Fruit fly (Drosophila melanogaster) whole organism, embryonic: ENCODE data around the gene SpdS.

Experiments
- Bgb ChIP-seq: fragments of 200-800 bp; sonication (Bioruptor generic); IDR thresholded peaks from 2 replicates; pipeline ENCODE4 v1.3.6; 2022; ENCODE audit warnings: missing biosample characterization, missing genetic modification characterization; ENCODE audit not compliant: partially characterized antibody
- CG10209 ChIP-seq: fragments of 200-800 bp; sonication (Bioruptor generic); optimal IDR thresholded peaks from 3 replicates; lab custom pipeline; 2017; ENCODE audit warnings: missing biosample characterization, mild to moderate bottlenecking, missing genetic modification characterization, missing genetic modification reagents
- CG10431 ChIP-seq: fragments of 200-800 bp; sonication (Bioruptor generic); optimal IDR thresholded peaks from 3 replicates; lab custom pipeline; 2018; ENCODE audit warnings: missing biosample characterization, mild to moderate bottlenecking, missing genetic modification characterization
- CG11085 ChIP-seq: fragments of 200-800 bp; sonication (Bioruptor generic); IDR thresholded peaks from 2 replicates; pipeline ENCODE4 v1.3.6; 2022; ENCODE audit warnings: missing biosample characterization, missing genetic modification characterization
- CG11398 ChIP-seq: fragments of 200-800 bp; sonication (Bioruptor generic); optimal IDR thresholded peaks from 2 replicates; lab custom pipeline; 2016; ENCODE audit warnings: missing biosample characterization, missing genetic modification characterization
- CG12391 ChIP-seq: fragments of 200-800 bp; sonication (Bioruptor generic); optimal IDR thresholded peaks from 3 replicates; lab custom pipeline; 2018; ENCODE audit warnings: missing biosample characterization, mild to moderate bottlenecking, missing genetic modification characterization, moderate library complexity
- CG12659 ChIP-seq: fragments of 200-800 bp; sonication (Bioruptor generic); optimal IDR thresholded peaks from 3 replicates; lab custom pipeline; 2017; ENCODE audit warnings: mild to moderate bottlenecking, missing biosample characterization, missing genetic modification reagents, missing genetic modification characterization
- CG13287 ChIP-seq: fragments of 200-800 bp; sonication (Bioruptor generic); IDR thresholded peaks from 2 replicates; pipeline ENCODE4 v1.3.6; 2022; ENCODE audit warnings: missing biosample characterization, missing genetic modification characterization; ENCODE audit not compliant: partially characterized antibody
- CG13424 ChIP-seq: fragments of 200-800 bp; sonication (Bioruptor generic); optimal IDR thresholded peaks from 2 replicates; lab custom pipeline; 2019; ENCODE audit warnings: missing biosample characterization, mild to moderate bottlenecking, missing genetic modification characterization, moderate library complexity
- CG13624 ChIP-seq: fragments of 200-800 bp; sonication (Bioruptor generic); optimal IDR thresholded peaks from 2 replicates; lab custom pipeline; 2016; ENCODE audit warnings: missing biosample characterization, missing genetic modification characterization
- CG15601 ChIP-seq: fragments of 200-800 bp; sonication (Bioruptor generic); optimal IDR thresholded peaks from 3 replicates; lab custom pipeline; 2019; ENCODE audit warnings: missing biosample characterization, mild to moderate bottlenecking, missing genetic modification characterization, moderate library complexity
- CG16863 ChIP-seq: fragments of 200-800 bp; sonication (Bioruptor generic); optimal IDR thresholded peaks from 3 replicates; lab custom pipeline; 2016; ENCODE audit warnings: missing biosample characterization, missing genetic modification characterization
- CG17359 ChIP-seq: fragments of 200-800 bp; sonication (Bioruptor generic); optimal IDR thresholded peaks from 3 replicates; lab custom pipeline; 2018; ENCODE audit warnings: missing biosample characterization, mild to moderate bottlenecking, missing genetic modification characterization, moderate library complexity
- CG17568 ChIP-seq: fragments of 200-800 bp; sonication (Bioruptor generic); optimal IDR thresholded peaks from 2 replicates; lab custom pipeline; 2018; ENCODE audit warnings: missing biosample characterization, mild to moderate bottlenecking, missing genetic modification characterization, moderate library complexity
- CG17829 ChIP-seq: fragments of 200-800 bp; optimal IDR thresholded peaks from 2 replicates; lab custom pipeline; 2019; ENCODE audit warnings: missing biosample characterization, mild to moderate bottlenecking, missing genetic modification characterization, moderate library complexity
- CG2129 ChIP-seq: fragments of 200-800 bp; sonication (Bioruptor generic); IDR thresholded peaks from 2 replicates; pipeline ENCODE4 v1.3.6; 2022; ENCODE audit warnings: missing biosample characterization, missing genetic modification characterization; ENCODE audit not compliant: partially characterized antibody
- CG30020 ChIP-seq: fragments of 200-800 bp; optimal IDR thresholded peaks from 2 replicates; lab custom pipeline; 2019; ENCODE audit warnings: missing biosample characterization, mild to moderate bottlenecking, missing genetic modification characterization, moderate library complexity
- CG3281 ChIP-seq: fragments of 200-800 bp; sonication (Bioruptor generic); optimal IDR thresholded peaks from 3 replicates; lab custom pipeline; 2017; ENCODE audit warnings: missing biosample characterization, mild to moderate bottlenecking, missing genetic modification characterization
- CG33213 ChIP-seq: fragments of 200-800 bp; sonication (Bioruptor generic); optimal IDR thresholded peaks from 3 replicates; lab custom pipeline; 2016; ENCODE audit warnings: missing biosample characterization, missing genetic modification characterization
- CG3995 ChIP-seq: fragments of 200-800 bp; sonication (Bioruptor generic); optimal IDR thresholded peaks from 3 replicates; lab custom pipeline; 2016; ENCODE audit warnings: missing biosample characterization, missing genetic modification characterization
- CG4360 ChIP-seq: fragments of 200-800 bp; sonication (Bioruptor generic); IDR thresholded peaks from 2 replicates; pipeline ENCODE4 v1.3.6; 2022; ENCODE audit warnings: missing biosample characterization, missing genetic modification characterization
- CG7786 ChIP-seq: fragments of 200-800 bp; sonication (Bioruptor generic); optimal IDR thresholded peaks from 2 replicates; lab custom pipeline; 2016; ENCODE audit warnings: missing biosample characterization, missing genetic modification characterization
- CG8290 ChIP-seq, 3 experiments: fragments of 200-800 bp; sonication (Bioruptor generic); optimal IDR thresholded peaks; 2 replicates each; lab custom pipeline; 2016 to 2019; ENCODE audit warnings: missing biosample characterization in 3 of 3, missing genetic modification characterization in 3 of 3, mild to moderate bottlenecking in 2 of 3, moderate library complexity in 1 of 3
- CG9437 ChIP-seq: fragments of 200-800 bp; sonication (Bioruptor generic); optimal IDR thresholded peaks from 2 replicates; lab custom pipeline; 2018; ENCODE audit warnings: missing biosample characterization, mild to moderate bottlenecking, missing genetic modification characterization
- CHES-1-like ChIP-seq: fragments of 200-800 bp; sonication (Bioruptor generic); optimal IDR thresholded peaks from 2 replicates; lab custom pipeline; 2016; ENCODE audit warnings: missing biosample characterization, missing genetic modification characterization
- CrebB ChIP-seq: fragments of 200-800 bp; sonication (Bioruptor generic); optimal IDR thresholded peaks from 3 replicates; lab custom pipeline; 2018; ENCODE audit warnings: missing biosample characterization, mild to moderate bottlenecking, missing genetic modification characterization
- E2f2 ChIP-seq: fragments of 200-800 bp; sonication (Bioruptor generic); IDR thresholded peaks from 2 replicates; pipeline ENCODE4 v1.3.6; 2022; ENCODE audit warnings: missing biosample characterization, missing genetic modification characterization
- Ets97D ChIP-seq: fragments of 200-800 bp; sonication (Bioruptor generic); optimal IDR thresholded peaks from 3 replicates; lab custom pipeline; 2016; ENCODE audit warnings: missing biosample characterization, missing genetic modification characterization
- HmgD ChIP-seq: fragments of 200-800 bp; sonication (Bioruptor generic); optimal IDR thresholded peaks from 3 replicates; lab custom pipeline; 2016; ENCODE audit warnings: missing biosample characterization, missing genetic modification characterization
- HmgZ ChIP-seq: fragments of 200-800 bp; sonication (Bioruptor generic); optimal IDR thresholded peaks from 2 replicates; lab custom pipeline; 2018; ENCODE audit warnings: missing biosample characterization, mild to moderate bottlenecking, missing genetic modification characterization
- Hmx ChIP-seq: fragments of 200-800 bp; sonication (Bioruptor generic); optimal IDR thresholded peaks from 2 replicates; lab custom pipeline; 2016; ENCODE audit warnings: missing biosample characterization, missing genetic modification characterization
- NC2β ChIP-seq: fragments of 200-800 bp; sonication (Bioruptor generic); optimal IDR thresholded peaks from 2 replicates; lab custom pipeline; 2016; ENCODE audit warnings: missing biosample characterization, missing genetic modification characterization
- Nf-YB ChIP-seq: fragments of 200-800 bp; sonication (Bioruptor generic); optimal IDR thresholded peaks from 3 replicates; lab custom pipeline; 2019; ENCODE audit warnings: missing biosample characterization, mild to moderate bottlenecking, missing genetic modification characterization, moderate library complexity
- NfI ChIP-seq: fragments of 200-800 bp; sonication (Bioruptor generic); optimal IDR thresholded peaks from 3 replicates; lab custom pipeline; 2018; ENCODE audit warnings: missing biosample characterization, mild to moderate bottlenecking, missing genetic modification characterization, moderate library complexity
- Sox102F ChIP-seq: fragments of 200-800 bp; sonication (Bioruptor generic); optimal IDR thresholded peaks from 2 replicates; lab custom pipeline; 2018; ENCODE audit warnings: missing biosample characterization, mild to moderate bottlenecking, missing genetic modification characterization, moderate library complexity
- Usf ChIP-seq: fragments of 200-800 bp; sonication (Bioruptor generic); optimal IDR thresholded peaks from 2 replicates; lab custom pipeline; 2017; ENCODE audit warnings: missing genotype, missing biosample characterization, missing genetic modification characterization
- YL-1 ChIP-seq: fragments of 200-800 bp; sonication (Bioruptor generic); optimal IDR thresholded peaks from 3 replicates; lab custom pipeline; 2017; ENCODE audit warnings: missing biosample characterization, mild to moderate bottlenecking, missing genetic modification characterization
- ato ChIP-seq: fragments of 200-800 bp; sonication (Bioruptor generic); IDR thresholded peaks from 2 replicates; pipeline ENCODE4 v1.3.6; 2022; ENCODE audit warnings: missing biosample characterization, missing genetic modification characterization; ENCODE audit not compliant: partially characterized antibody
- gfzf ChIP-seq: fragments of 200-800 bp; sonication (Bioruptor generic); optimal IDR thresholded peaks from 2 replicates; lab custom pipeline; 2016; ENCODE audit warnings: missing biosample characterization, mild to moderate bottlenecking, missing genetic modification characterization, moderate library complexity
- grn ChIP-seq: fragments of 200-800 bp; sonication (Bioruptor generic); optimal IDR thresholded peaks from 3 replicates; lab custom pipeline; 2017; ENCODE audit warnings: missing biosample characterization, missing genetic modification characterization
- gro ChIP-seq: fragments of 200-800 bp; sonication (Bioruptor generic); optimal IDR thresholded peaks from 2 replicates; lab custom pipeline; 2016; ENCODE audit warnings: missing biosample characterization, missing genetic modification characterization
- gsb-n ChIP-seq: fragments of 200-800 bp; sonication (Bioruptor generic); optimal IDR thresholded peaks from 3 replicates; lab custom pipeline; 2018; ENCODE audit warnings: missing biosample characterization, mild to moderate bottlenecking, missing genetic modification characterization
- inv ChIP-seq: fragments of 200-800 bp; sonication (Bioruptor generic); IDR thresholded peaks from 2 replicates; pipeline ENCODE4 v1.3.6; 2022; ENCODE audit warnings: missing biosample characterization, missing genetic modification characterization; ENCODE audit not compliant: partially characterized antibody
- kni ChIP-seq: fragments of 200-800 bp; sonication (Bioruptor generic); optimal IDR thresholded peaks from 3 replicates; lab custom pipeline; 2017; ENCODE audit warnings: mild to moderate bottlenecking, missing biosample characterization, missing genetic modification reagents, missing genetic modification characterization
- nerfin-1 ChIP-seq: fragments of 200-800 bp; sonication (Bioruptor generic); optimal IDR thresholded peaks from 3 replicates; lab custom pipeline; 2019; ENCODE audit warnings: missing biosample characterization, mild to moderate bottlenecking, missing genetic modification characterization, moderate library complexity
- nerfin-2 ChIP-seq: fragments of 200-800 bp; sonication (Bioruptor generic); IDR thresholded peaks from 2 replicates; pipeline ENCODE4 v1.3.6; 2022; ENCODE audit warnings: missing biosample characterization, missing genetic modification characterization; ENCODE audit not compliant: partially characterized antibody
- otp ChIP-seq: fragments of 200-800 bp; sonication (Bioruptor generic); IDR thresholded peaks from 3 replicates; pipeline ENCODE4, ENCODE4 v1.3.6; 2022; ENCODE audit warnings: missing biosample characterization, missing genetic modification characterization
- pum ChIP-seq: fragments of 200-800 bp; sonication (Bioruptor generic); optimal IDR thresholded peaks from 2 replicates; lab custom pipeline; 2016; ENCODE audit warnings: missing biosample characterization, missing genetic modification characterization
- tio ChIP-seq: fragments of 200-800 bp; sonication (Bioruptor generic); optimal IDR thresholded peaks from 2 replicates; lab custom pipeline; 2017; ENCODE audit warnings: missing biosample characterization, missing genetic modification characterization, inconsistent platforms

The SpdS gene

dm6 chr3R:9637361-9637760, 5.9 kb downstream of the SpdS start, which contains the start of gene Scm (continued):
- no peak for TF ChIP-seq CG17359 (tag; lab: Kevin White, UChicago)
- peak; percentile 3 for TF ChIP-seq NC2β
- peak; percentile 79 for TF ChIP-seq CG12659 (GFP tag; lab: Kevin White, UChicago)
- TF ChIP-seq CG10431 (GFP tag; lab: Kevin White, UChicago) = no peak
- peak; percentile 65 for TF ChIP-seq CHES-1-like (GFP tag; lab: Kevin White, UChicago)
- no peak for TF ChIP-seq CG33213
- TF ChIP-seq Ets97D (GFP tag; lab: Kevin White, UChicago) = peak; percentile 92
- TF ChIP-seq nerfin-2 (GFP tag; lab: Robert Waterston, UW) = peak; percentile 80
- no peak for TF ChIP-seq CG3281 (GFP tag; lab: Kevin White, UChicago)
- TF ChIP-seq tio (GFP tag; lab: Kevin White, UChicago) = no peak
- peak; percentile 31 for TF ChIP-seq kni (GFP tag; lab: Kevin White, UChicago)
- no peak for TF ChIP-seq CG11085 (GFP tag; lab: Robert Waterston, UW)
- peak; percentile 34 for TF ChIP-seq CG12391 (tag; lab: Kevin White, UChicago)
- peak; percentile 94 for TF ChIP-seq YL-1 (GFP tag; lab: Kevin White, UChicago)
- TF ChIP-seq Bgb (GFP tag; lab: Robert Waterston, UW) = peak; percentile 95
- peak; percentile 80 for TF ChIP-seq inv
- peak; percentile 4 for TF ChIP-seq CG11398 (GFP tag; lab: Kevin White, UChicago)
- no peak for TF ChIP-seq CG16863 (GFP tag; lab: Kevin White, UChicago)
- peak; percentile 59 for TF ChIP-seq Nf-YB (GFP tag; lab: Kevin White, UChicago)
- no peak for TF ChIP-seq CG10209 (GFP tag; lab: Kevin White, UChicago)
- TF ChIP-seq gsb-n = peak; percentile 46
- no peak for TF ChIP-seq CG17568
- TF ChIP-seq ato (GFP tag; lab: Robert Waterston, UW) = peak; percentile 89
- TF ChIP-seq NfI (GFP tag; lab: Kevin White, UChicago) = no peak
- no peak for TF ChIP-seq CG7786 (GFP tag; lab: Kevin White, UChicago)
- peak; percentile 97 for TF ChIP-seq CG13287
- TF ChIP-seq CG30020 (tag; lab: Kevin White, UChicago) = peak; percentile 52
- TF ChIP-seq CG2129 = peak; percentile 61; the same call in 1 of the 2 replicates
- peak; percentile 71 for TF ChIP-seq E2f2 (GFP tag; lab: Robert Waterston, UW)
- no peak for TF ChIP-seq otp
- TF ChIP-seq CG15601 = peak; percentile 28
- TF ChIP-seq gfzf (GFP tag; lab: Kevin White, UChicago) = peak; percentile 37
- no peak for TF ChIP-seq CG4360
- peak; percentile 99 for TF ChIP-seq CG3995 (GFP tag; lab: Kevin White, UChicago)
- peak; percentile 91 for TF ChIP-seq CG9437
- TF ChIP-seq Sox102F (GFP tag; lab: Kevin White, UChicago) = no peak
- TF ChIP-seq CG8290 (GFP tag; optimal IDR thresholded peaks at IDR 0.05; lab: Kevin White, UChicago) = peak; percentile 48
- no peak for TF ChIP-seq CG8290 (tag; optimal IDR thresholded peaks at IDR 0.05; lab: Kevin White, UChicago)
- peak; percentile 3 for TF ChIP-seq CG13424 (tag; lab: Kevin White, UChicago)
- peak; percentile 53 for TF ChIP-seq nerfin-1
- TF ChIP-seq HmgD (GFP tag; lab: Kevin White, UChicago) = peak; percentile 61
- no peak for TF ChIP-seq grn (GFP tag; lab: Kevin White, UChicago)
- TF ChIP-seq gro (GFP tag; lab: Kevin White, UChicago) = peak; percentile 19
- TF ChIP-seq CrebB = no peak
- TF ChIP-seq CG17829 (tag; lab: Kevin White, UChicago) = peak; percentile 50
- no peak for TF ChIP-seq pum
- peak; percentile 70 for TF ChIP-seq HmgZ (tag; lab: Kevin White, UChicago)
- peak; percentile 36 for TF ChIP-seq CG13624
- no peak for TF ChIP-seq Hmx
- no peak for TF ChIP-seq Usf (GFP tag; lab: Kevin White, UChicago)
